Worm (Caenorhabditis elegans): ENCODE results near the gene abl-1.
A peak's percentile ranks its signal among the peaks of the same experiment; 100 is the strongest.

abl-1 gene

DNA sequence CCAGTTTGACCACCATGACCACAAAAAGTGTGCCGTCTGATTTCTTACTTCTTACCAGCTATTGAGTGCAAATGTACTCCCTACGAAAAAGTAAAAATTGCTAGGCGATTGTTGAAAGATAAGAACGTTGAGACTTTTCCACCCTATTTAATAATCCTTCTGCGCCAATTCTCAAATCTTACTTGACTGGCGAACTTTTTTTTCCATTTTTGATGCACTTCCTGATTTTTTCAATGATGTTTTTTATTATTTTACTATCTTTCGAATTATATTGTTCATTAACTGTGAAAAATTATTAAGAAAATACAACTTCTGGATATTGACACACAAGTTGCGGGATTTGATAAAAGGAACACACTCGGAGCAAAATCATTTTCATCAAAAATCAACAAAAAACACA is 11.6 kb upstream of the abl-1 start, which contains the start of gene daf-12:
Gene daf-12 (plus strand): TSS at position 301 of the 400 bp plus-strand sequence.
- TF ChIP-seq ceh-6 (GFP tag; optimal IDR thresholded peaks at IDR 0.05) (no peak), pat-9 (tag; optimal IDR thresholded peaks at IDR 0.05) (no peak), ceh-45 (GFP tag; IDR thresholded peaks at IDR 0.05) (no peak), pha-2 (tag; optimal IDR thresholded peaks at IDR 0.05) (no peak), ama-1 (optimal IDR thresholded peaks at IDR 0.05) (no peak), K02D7.2 (tag; optimal IDR thresholded peaks at IDR 0.05) (no peak), zip-5 (tag; optimal IDR thresholded peaks at IDR 0.05) (no peak), unc-42 (tag; optimal IDR thresholded peaks at IDR 0.05) (no peak), mec-3 (tag; optimal IDR thresholded peaks at IDR 0.05; ENCODE audit: borderline replicate concordance) (no peak), ceh-30 (tag; optimal IDR thresholded peaks at IDR 0.05) (no peak), ceh-2 (tag; optimal IDR thresholded peaks at IDR 0.05) (no peak), lin-11 (tag; optimal IDR thresholded peaks at IDR 0.05) (no peak), ceh-31 (tag; optimal IDR thresholded peaks at IDR 0.05) (no peak), fax-1 (tag; optimal IDR thresholded peaks at IDR 0.05) (no peak), nhr-232 (tag; optimal IDR thresholded peaks at IDR 0.05) (no peak)

DNA sequence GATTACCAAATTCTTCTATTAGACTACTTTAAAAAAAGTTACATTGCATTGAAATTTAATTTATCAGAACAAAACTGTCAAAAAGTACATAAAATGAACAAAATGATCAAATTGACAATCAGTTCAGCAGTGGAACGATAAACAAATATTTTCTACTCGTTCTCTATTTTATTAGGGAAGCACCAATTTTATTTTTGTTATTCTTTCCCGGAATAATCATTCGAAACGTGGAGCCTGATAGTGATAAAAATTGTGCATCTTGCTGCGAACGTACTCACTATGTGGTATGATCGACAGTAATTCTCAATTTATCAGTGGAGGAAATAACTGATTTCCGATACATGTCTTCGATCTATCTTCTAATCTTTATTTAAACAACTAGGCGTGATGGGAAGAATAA is 7.9 kb upstream of the abl-1 start:
- TF ChIP-seq ets-4 (tag; optimal IDR thresholded peaks at IDR 0.05), result no peak

DNA sequence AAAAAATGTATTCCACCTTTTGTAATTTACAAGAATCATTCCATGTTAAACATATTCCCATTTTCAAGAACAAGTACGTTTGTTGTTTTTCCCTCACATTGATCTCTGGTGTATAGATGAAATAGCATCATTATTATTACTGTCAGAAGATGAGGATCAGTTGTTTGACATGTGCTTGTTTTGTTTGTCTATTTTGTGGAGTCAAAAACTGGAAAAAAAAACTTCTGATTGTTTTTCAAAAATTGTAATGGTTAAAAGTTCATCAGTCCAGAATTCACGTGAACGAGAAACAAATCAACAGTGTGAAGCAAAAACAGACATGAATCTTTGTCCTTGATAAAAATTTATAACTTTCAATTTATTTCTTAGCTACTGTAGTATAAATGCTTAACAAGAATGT is 6.9 kb upstream of the abl-1 start:
- TF ChIP-seq ets-4 (tag; optimal IDR thresholded peaks at IDR 0.05), result no peak
- TF ChIP-seq hlh-15 (tag; optimal IDR thresholded peaks at IDR 0.05), result no peak
- TF ChIP-seq pros-1 (tag; optimal IDR thresholded peaks at IDR 0.05), result no peak
- no peak for TF ChIP-seq ceh-22 (tag; optimal IDR thresholded peaks at IDR 0.05)
- TF ChIP-seq che-1 (tag; optimal IDR thresholded peaks at IDR 0.05), result no peak
- no peak for TF ChIP-seq zip-5 (tag; optimal IDR thresholded peaks at IDR 0.05)
- TF ChIP-seq hlh-30 (tag; optimal IDR thresholded peaks at IDR 0.05; ENCODE audit: insufficient read depth), result no peak
- TF ChIP-seq nhr-232 (tag; optimal IDR thresholded peaks at IDR 0.05), result no peak
- TF ChIP-seq ttx-3 (tag; optimal IDR thresholded peaks at IDR 0.05), result no peak
- TF ChIP-seq elt-4 (tag; optimal IDR thresholded peaks at IDR 0.05), result no peak
- no peak for TF ChIP-seq unc-55 (GFP tag; optimal IDR thresholded peaks at IDR 0.05)
- TF ChIP-seq sdc-2 (tag; optimal IDR thresholded peaks at IDR 0.05), result no peak
- no peak for TF ChIP-seq hlh-6 (tag; optimal IDR thresholded peaks at IDR 0.05)
- no peak for TF ChIP-seq fkh-10 (GFP tag; optimal IDR thresholded peaks at IDR 0.05)
- no peak for TF ChIP-seq pag-3 (tag; optimal IDR thresholded peaks at IDR 0.05; ENCODE audit: borderline replicate concordance)
- no peak for TF ChIP-seq ztf-16 (tag; optimal IDR thresholded peaks at IDR 0.05)
- no peak for TF ChIP-seq ceh-34 (tag; optimal IDR thresholded peaks at IDR 0.05)

DNA sequence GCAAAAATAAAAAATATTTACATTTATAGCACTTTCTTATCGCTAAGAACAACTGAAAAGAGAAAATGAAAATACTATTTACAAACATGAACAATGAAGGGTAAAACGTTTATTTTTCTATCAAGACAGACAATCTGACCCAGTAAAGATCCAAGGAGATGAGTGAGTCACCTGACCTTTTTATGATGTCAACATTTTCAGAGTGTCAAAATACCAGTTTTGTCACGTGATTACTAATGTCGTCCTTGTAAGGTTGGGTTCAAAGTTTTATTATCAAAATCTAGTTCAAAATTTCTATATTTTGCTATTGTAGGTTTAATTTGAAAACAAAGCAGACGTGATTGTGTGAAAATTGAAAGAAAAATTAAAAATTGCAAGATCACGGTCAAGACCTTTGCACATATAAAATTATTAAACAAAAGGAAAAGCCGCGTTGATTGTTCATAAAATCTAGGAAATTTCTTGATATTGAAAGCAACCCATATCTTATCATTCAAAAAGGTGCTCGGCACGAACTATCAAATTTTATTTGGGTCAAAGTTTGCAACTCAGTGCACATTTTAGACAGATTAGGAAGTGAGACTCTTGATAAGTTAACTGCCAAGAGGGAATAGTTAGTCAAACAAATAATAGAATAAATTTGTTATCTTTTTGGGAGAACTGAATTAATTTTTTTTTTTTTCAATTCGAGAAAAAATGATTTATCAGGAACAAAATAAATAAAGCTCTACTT is 6.2 kb upstream of the abl-1 start:
- peak; percentile 83 for TF ChIP-seq elt-2 (tag; optimal IDR thresholded peaks at IDR 0.05)
- peak; percentile 56 for TF ChIP-seq hlh-30 (tag; optimal IDR thresholded peaks at IDR 0.05; ENCODE audit: insufficient read depth)
- TF ChIP-seq C38D4.7 (GFP tag; optimal IDR thresholded peaks at IDR 0.05), result no peak
- no peak for TF ChIP-seq ceh-31 (tag; optimal IDR thresholded peaks at IDR 0.05)

DNA sequence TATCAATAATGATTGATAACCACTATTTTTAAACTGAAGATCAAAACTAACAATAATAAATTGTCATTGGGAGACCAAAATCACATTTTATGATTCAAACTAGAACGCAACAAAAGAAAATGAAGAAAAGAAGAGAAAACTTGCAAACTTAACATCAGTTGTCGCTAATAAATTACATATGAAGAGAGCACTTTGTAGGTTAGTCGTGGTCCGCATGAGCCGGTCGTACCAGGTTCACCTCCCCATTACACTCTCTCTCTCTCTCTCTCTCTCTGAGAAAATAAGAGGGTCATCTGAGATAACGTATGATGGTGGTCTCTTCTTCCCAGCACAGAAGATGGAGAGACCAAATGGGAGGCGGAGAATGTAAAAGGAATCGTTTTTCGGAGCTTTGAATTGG is 5.1 kb upstream of the abl-1 start:
- TF ChIP-seq unc-55 (GFP tag; optimal IDR thresholded peaks at IDR 0.05) (peak; percentile 60), fkh-6 (tag; optimal IDR thresholded peaks at IDR 0.05) (no peak)

DNA sequence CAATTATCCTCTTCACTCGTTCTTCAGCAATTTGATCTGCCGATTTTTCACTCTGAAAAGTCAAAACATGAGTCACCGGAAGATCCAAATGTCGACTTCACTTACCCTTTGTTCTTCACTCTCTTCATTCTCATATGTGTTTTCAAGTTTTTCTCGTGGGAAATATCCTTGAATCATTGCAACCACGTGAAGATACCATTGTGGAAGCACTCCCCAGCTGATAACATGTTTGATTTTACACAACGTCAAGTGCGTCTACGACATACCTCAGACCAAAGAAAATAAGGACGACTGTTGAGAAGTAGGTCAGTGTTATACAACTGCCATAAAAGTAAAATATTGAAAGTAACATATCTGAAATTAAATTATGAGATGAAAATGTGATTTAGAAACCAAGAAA is 4.4 kb upstream of the abl-1 start, which contains the start of gene M79.2:
Gene M79.2 (minus strand): TSS at position 354 of the 400 bp plus-strand sequence.
- no peak for TF ChIP-seq ceh-48 (tag; optimal IDR thresholded peaks at IDR 0.05)
- no peak for TF ChIP-seq lim-6 (tag; optimal IDR thresholded peaks at IDR 0.05)
- no peak for TF ChIP-seq ets-4 (tag; optimal IDR thresholded peaks at IDR 0.05)
- no peak for TF ChIP-seq ceh-31 (tag; optimal IDR thresholded peaks at IDR 0.05)
- TF ChIP-seq ttx-3 (tag; optimal IDR thresholded peaks at IDR 0.05), result no peak
- TF ChIP-seq nfya-1 (tag; optimal IDR thresholded peaks at IDR 0.05), result no peak
- no peak for TF ChIP-seq hlh-8 (tag; optimal IDR thresholded peaks at IDR 0.05)
- no peak for TF ChIP-seq elt-2 (tag; optimal IDR thresholded peaks at IDR 0.05)
- TF ChIP-seq lin-11 (tag; optimal IDR thresholded peaks at IDR 0.05), result no peak
- TF ChIP-seq sdc-2 (tag; optimal IDR thresholded peaks at IDR 0.05), result no peak

Data from whole organism, late embryonic.